Fruit fly (Drosophila melanogaster) whole organism, embryonic: ENCODE results near the gene CaMKI.

Source experiments
- Asciz ChIP-seq: fragments of 200-800 bp; sonication (Bioruptor generic); optimal IDR thresholded peaks from 2 replicates; lab custom pipeline; 2017; ENCODE audit warnings: missing biosample characterization, mild to moderate bottlenecking, missing genetic modification characterization, missing genetic modification reagents
- CG10959 ChIP-seq: fragments of 200-800 bp; sonication (Bioruptor generic); IDR thresholded peaks from 2 replicates; pipeline ENCODE4 v1.3.6; 2022; ENCODE audit warnings: missing biosample characterization, missing genetic modification characterization
- CG11723 ChIP-seq: fragments of 200-800 bp; sonication (Bioruptor generic); optimal IDR thresholded peaks from 2 replicates; lab custom pipeline; 2017; ENCODE audit warnings: missing biosample characterization, mild to moderate bottlenecking, missing genetic modification characterization
- CG12155 ChIP-seq: fragments of 200-800 bp; sonication (Bioruptor generic); optimal IDR thresholded peaks from 3 replicates; lab custom pipeline; 2016; ENCODE audit warnings: missing biosample characterization, missing genetic modification characterization
- CG12744 ChIP-seq: fragments of 200-800 bp; sonication (Bioruptor generic); optimal IDR thresholded peaks from 2 replicates; lab custom pipeline; 2016; ENCODE audit warnings: missing biosample characterization, missing genetic modification characterization
- CG13296 ChIP-seq: fragments of 200-800 bp; sonication (Bioruptor generic); optimal IDR thresholded peaks from 3 replicates; lab custom pipeline; 2018; ENCODE audit warnings: missing biosample characterization, mild to moderate bottlenecking, missing genetic modification characterization
- CG13894 ChIP-seq: fragments of 200-800 bp; sonication (Bioruptor generic); optimal IDR thresholded peaks from 3 replicates; lab custom pipeline; 2018; ENCODE audit warnings: missing biosample characterization, mild to moderate bottlenecking, missing genetic modification characterization, moderate library complexity
- CG14710 ChIP-seq: fragments of 200-800 bp; sonication (Bioruptor generic); optimal IDR thresholded peaks from 3 replicates; lab custom pipeline; 2019; ENCODE audit warnings: missing biosample characterization, mild to moderate bottlenecking, missing genetic modification characterization, moderate library complexity
- CG15073 ChIP-seq: fragments of 200-800 bp; sonication (Bioruptor generic); optimal IDR thresholded peaks from 2 replicates; lab custom pipeline; 2016; ENCODE audit warnings: missing biosample characterization, missing genetic modification characterization
- CG16779 ChIP-seq: fragments of 200-800 bp; sonication (Bioruptor generic); IDR thresholded peaks from 2 replicates; pipeline ENCODE4 v1.3.6; 2022; ENCODE audit warnings: missing biosample characterization, missing genetic modification characterization
- CG17186 ChIP-seq: fragments of 200-800 bp; sonication (Bioruptor generic); optimal IDR thresholded peaks from 3 replicates; lab custom pipeline; 2017; ENCODE audit warnings: missing biosample characterization, missing genetic modification reagents, missing genetic modification characterization
- CG18262 ChIP-seq: fragments of 200-800 bp; optimal IDR thresholded peaks from 3 replicates; lab custom pipeline; 2019; ENCODE audit warnings: missing biosample characterization, mild to moderate bottlenecking, missing genetic modification characterization, moderate library complexity
- CG3065 ChIP-seq: fragments of 200-800 bp; sonication (Bioruptor generic); optimal IDR thresholded peaks from 2 replicates; lab custom pipeline; 2016; ENCODE audit warnings: missing biosample characterization, missing genetic modification characterization
- CG4730 ChIP-seq: fragments of 200-800 bp; sonication (Bioruptor generic); IDR thresholded peaks from 2 replicates; pipeline ENCODE4 v1.3.6; 2022; ENCODE audit warnings: missing biosample characterization, missing genetic modification characterization
- CG6654 ChIP-seq: fragments of 200-800 bp; sonication (Bioruptor generic); optimal IDR thresholded peaks from 2 replicates; lab custom pipeline; 2017; ENCODE audit warnings: missing biosample characterization, mild to moderate bottlenecking, missing genetic modification characterization
- CG6854 ChIP-seq: fragments of 200-800 bp; sonication (Bioruptor generic); optimal IDR thresholded peaks from 3 replicates; lab custom pipeline; 2017; ENCODE audit warnings: missing biosample characterization, mild to moderate bottlenecking, missing genetic modification characterization
- CG7357 ChIP-seq: fragments of 200-800 bp; sonication (Bioruptor generic); IDR thresholded peaks from 3 replicates; pipeline ENCODE4 v1.3.6; 2022; ENCODE audit warnings: missing biosample characterization, missing genetic modification characterization
- CG7372 ChIP-seq: fragments of 200-800 bp; sonication (Bioruptor generic); IDR thresholded peaks from 2 replicates; pipeline ENCODE4 v1.3.6; 2022; ENCODE audit warnings: missing biosample characterization, missing genetic modification characterization
- CG8478 ChIP-seq: fragments of >200 bp; optimal IDR thresholded peaks from 2 replicates; lab custom pipeline; 2018
- CTCF ChIP-seq: fragments of 200-800 bp; sonication (Bioruptor generic); optimal IDR thresholded peaks from 2 replicates; lab custom pipeline; 2017; ENCODE audit warnings: missing biosample characterization, mild to moderate bottlenecking, missing genetic modification characterization, moderate library complexity
- CrebB ChIP-seq: fragments of 200-800 bp; sonication (Bioruptor generic); optimal IDR thresholded peaks from 3 replicates; lab custom pipeline; 2018; ENCODE audit warnings: missing biosample characterization, mild to moderate bottlenecking, missing genetic modification characterization
- D ChIP-seq, 2 experiments: fragments of 200-800 bp in 1 of 2; fragments of >200 bp in 1 of 2; sonication (Bioruptor generic) in 1 of 2; optimal IDR thresholded peaks; 2 replicates in 1 of 2; 3 replicates in 1 of 2; lab custom pipeline; 2017; ENCODE audit warnings: mild to moderate bottlenecking in 1 of 2, missing biosample characterization in 1 of 2, missing genetic modification characterization in 1 of 2, missing genetic modification reagents in 1 of 2
- Dad ChIP-seq: fragments of 200-800 bp; sonication (Bioruptor generic); optimal IDR thresholded peaks from 3 replicates; lab custom pipeline; 2016; ENCODE audit warnings: missing biosample characterization, missing genetic modification characterization
- Dfd ChIP-seq, 2 experiments: fragments of >200 bp; optimal IDR thresholded peaks; 2 replicates each; lab custom pipeline; 2017; ENCODE audit warnings: missing biosample characterization in 2 of 2, missing genetic modification characterization in 2 of 2
- Ets97D ChIP-seq: fragments of 200-800 bp; sonication (Bioruptor generic); optimal IDR thresholded peaks from 3 replicates; lab custom pipeline; 2016; ENCODE audit warnings: missing biosample characterization, missing genetic modification characterization
- Fer2 ChIP-seq: fragments of 200-800 bp; sonication (Bioruptor generic); optimal IDR thresholded peaks from 2 replicates; lab custom pipeline; 2018; ENCODE audit warnings: missing biosample characterization, mild to moderate bottlenecking, missing genetic modification characterization, moderate library complexity
- Hr3 ChIP-seq: fragments of 200-800 bp; sonication (Bioruptor generic); optimal IDR thresholded peaks from 3 replicates; lab custom pipeline; 2016; ENCODE audit warnings: missing biosample characterization, missing genetic modification characterization
- NFAT ChIP-seq: fragments of 200-800 bp; sonication (Bioruptor generic); IDR thresholded peaks from 2 replicates; pipeline ENCODE4 v1.3.6; 2022; ENCODE audit warnings: missing biosample characterization, missing genetic modification characterization
- Sry-β ChIP-seq: fragments of 200-800 bp; sonication (Bioruptor generic); optimal IDR thresholded peaks from 2 replicates; lab custom pipeline; 2018; ENCODE audit warnings: missing biosample characterization, mild to moderate bottlenecking, missing genetic modification characterization, moderate library complexity
- TFAM ChIP-seq: fragments of 200-800 bp; sonication (Bioruptor generic); optimal IDR thresholded peaks from 2 replicates; lab custom pipeline; 2017; ENCODE audit warnings: missing biosample characterization, missing genetic modification characterization, inconsistent platforms
- Xrp1 ChIP-seq: fragments of 200-800 bp; sonication (Bioruptor generic); IDR thresholded peaks from 2 replicates; pipeline ENCODE4 v1.3.6; 2022; ENCODE audit warnings: missing biosample characterization, missing genetic modification characterization
- bowl ChIP-seq: fragments of 200-800 bp; sonication (Bioruptor generic); IDR thresholded peaks from 2 replicates; pipeline ENCODE4 v1.3.6; 2022; ENCODE audit warnings: missing biosample characterization, missing genetic modification characterization
- btn ChIP-seq: fragments of 200-800 bp; sonication (Bioruptor generic); optimal IDR thresholded peaks from 2 replicates; lab custom pipeline; 2016; ENCODE audit warnings: missing biosample characterization, missing genetic modification characterization
- ci ChIP-seq: fragments of 200-800 bp; sonication (Bioruptor generic); IDR thresholded peaks from 3 replicates; pipeline ENCODE4 v1.3.6; 2022; ENCODE audit warnings: missing biosample characterization, missing genetic modification characterization
- dm ChIP-seq: fragments of 200-800 bp; sonication (Bioruptor generic); optimal IDR thresholded peaks from 3 replicates; lab custom pipeline; 2016; ENCODE audit warnings: missing biosample characterization, missing genetic modification characterization
- fd3F ChIP-seq: fragments of 200-800 bp; sonication (Bioruptor generic); optimal IDR thresholded peaks from 2 replicates; lab custom pipeline; 2018; ENCODE audit warnings: missing biosample characterization, mild to moderate bottlenecking, missing genetic modification characterization, moderate library complexity
- gcm ChIP-seq: fragments of 200-800 bp; sonication (Bioruptor generic); optimal IDR thresholded peaks from 2 replicates; lab custom pipeline; 2019; ENCODE audit warnings: missing biosample characterization, mild to moderate bottlenecking, missing genetic modification characterization, moderate library complexity
- hth ChIP-seq: fragments of >200 bp; optimal IDR thresholded peaks from 2 replicates; lab custom pipeline; 2017; ENCODE audit warnings: inconsistent platforms
- insv ChIP-seq, 2 experiments: fragments of 200-800 bp; sonication (Bioruptor generic); optimal IDR thresholded peaks; 3 replicates each; lab custom pipeline; 2016 to 2018; ENCODE audit warnings: missing biosample characterization in 2 of 2, missing genetic modification characterization in 2 of 2
- jigr1 ChIP-seq: fragments of 200-800 bp; sonication (Bioruptor generic); IDR thresholded peaks from 3 replicates; pipeline ENCODE4 v1.3.6; 2022; ENCODE audit warnings: missing biosample characterization, missing genetic modification characterization
- jing ChIP-seq: fragments of 200-800 bp; sonication (Bioruptor generic); optimal IDR thresholded peaks from 2 replicates; lab custom pipeline; 2018; ENCODE audit warnings: missing biosample characterization, mild to moderate bottlenecking, missing genetic modification characterization
- maf-S ChIP-seq: fragments of 200-800 bp; sonication (Bioruptor generic); optimal IDR thresholded peaks from 2 replicates; lab custom pipeline; 2016; ENCODE audit warnings: missing biosample characterization, missing genetic modification characterization
- mld ChIP-seq: fragments of 200-800 bp; sonication (Bioruptor generic); IDR thresholded peaks from 3 replicates; pipeline ENCODE4 v1.3.6; 2022; ENCODE audit warnings: missing biosample characterization, missing genetic modification characterization; ENCODE audit not compliant: partially characterized antibody
- phol ChIP-seq: fragments of 200-800 bp; sonication (Bioruptor generic); optimal IDR thresholded peaks from 3 replicates; lab custom pipeline; 2018; ENCODE audit warnings: missing biosample characterization, mild to moderate bottlenecking, missing genetic modification characterization, moderate library complexity
- sens-2 ChIP-seq: fragments of 200-800 bp; sonication (Bioruptor generic); IDR thresholded peaks from 2 replicates; pipeline ENCODE4 v1.3.6; 2022; ENCODE audit warnings: missing biosample characterization, missing genetic modification characterization
- tap ChIP-seq: fragments of 200-800 bp; optimal IDR thresholded peaks from 3 replicates; lab custom pipeline; 2019; ENCODE audit warnings: missing biosample characterization, mild to moderate bottlenecking, missing genetic modification characterization, moderate library complexity
- tll ChIP-seq, 2 experiments: fragments of 200-800 bp in 1 of 2; fragments of >200 bp in 1 of 2; sonication (Bioruptor generic) in 1 of 2; optimal IDR thresholded peaks; 2 replicates each; lab custom pipeline; 2017 to 2019; ENCODE audit warnings: missing biosample characterization in 2 of 2, missing genetic modification characterization in 2 of 2, mild to moderate bottlenecking in 1 of 2, moderate library complexity in 1 of 2
- tna ChIP-seq: fragments of 200-800 bp; sonication (Bioruptor generic); IDR thresholded peaks from 2 replicates; pipeline ENCODE4 v1.3.6; 2022; ENCODE audit warnings: missing biosample characterization, missing genetic modification characterization; ENCODE audit not compliant: partially characterized antibody
- z ChIP-seq: fragments of 200-800 bp; sonication (Bioruptor generic); IDR thresholded peaks from 3 replicates; pipeline ENCODE4 v1.3.6; 2022; ENCODE audit warnings: missing biosample characterization, missing genetic modification characterization
- zen ChIP-seq: fragments of 200-800 bp; sonication (Bioruptor generic); optimal IDR thresholded peaks from 3 replicates; lab custom pipeline; 2018; ENCODE audit warnings: missing biosample characterization, mild to moderate bottlenecking, missing genetic modification characterization, moderate library complexity
- zen2 ChIP-seq: fragments of 200-800 bp; sonication (Bioruptor generic); IDR thresholded peaks from 3 replicates; pipeline ENCODE4 v1.3.6; 2022; ENCODE audit warnings: missing biosample characterization, missing genetic modification characterization; ENCODE audit not compliant: partially characterized antibody

The CaMKI gene

dm6 chr4:443592-444257, 1.6 kb upstream of the CaMKI start, which contains the start of gene lgs:
TSS of gene lgs (minus strand) at chr4:443911.
- TF ChIP-seq Sry-β (GFP tag; lab: Kevin White, UChicago) (peak; percentile 33), Fer2 (tag; lab: Kevin White, UChicago) (no peak), phol (tag; lab: Kevin White, UChicago) (peak; percentile 52), zen (tag; lab: Kevin White, UChicago) (peak; percentile 62), insv (GFP tag; optimal IDR thresholded peaks at IDR 0.05; lab: Kevin White, UChicago) (no peak), maf-S (GFP tag; lab: Kevin White, UChicago) (no peak), TFAM (no peak), CG14710 (tag; lab: Kevin White, UChicago) (peak; percentile 34), CTCF (no peak), CG17186 (GFP tag; lab: Kevin White, UChicago) (no peak), CG6654 (GFP tag; lab: Kevin White, UChicago) (no peak), tll (GFP tag; optimal IDR thresholded peaks at IDR 0.05; lab: Kevin White, UChicago) (no peak), bowl (GFP tag; lab: Robert Waterston, UW) (no peak), dm (GFP tag; lab: Kevin White, UChicago) (no peak), CG4730 (GFP tag; lab: Robert Waterston, UW) (no peak), sens-2 (GFP tag; lab: Robert Waterston, UW) (no peak), CG16779 (GFP tag; lab: Robert Waterston, UW) (no peak), NFAT (no peak), jing (GFP tag; lab: Kevin White, UChicago) (no peak), CG3065 (GFP tag; lab: Kevin White, UChicago) (no peak), CG13296 (no peak), CG12744 (GFP tag; lab: Kevin White, UChicago) (no peak), tna (GFP tag; lab: Robert Waterston, UW) (no peak), ci (GFP tag; lab: Robert Waterston, UW) (no peak), Hr3 (GFP tag; lab: Kevin White, UChicago) (peak; percentile 33), CG7372 (GFP tag; lab: Robert Waterston, UW) (0 out of 2 replicates have a peak, but pooled peaks have one; percentile 10), fd3F (no peak), btn (GFP tag; lab: Kevin White, UChicago) (no peak), D (optimal IDR thresholded peaks at IDR 0.05; lab: Kevin White, UChicago) (no peak), D (GFP tag; optimal IDR thresholded peaks at IDR 0.05; lab: Kevin White, UChicago) (peak; percentile 9), jigr1 (GFP tag; lab: Robert Waterston, UW) (no peak), CrebB (tag; lab: Kevin White, UChicago) (no peak), Ets97D (GFP tag; lab: Kevin White, UChicago) (peak; percentile 26), Asciz (GFP tag; lab: Kevin White, UChicago) (no peak), gcm (no peak), CG11723 (peak; percentile 71), Dfd (GFP tag; optimal IDR thresholded peaks at IDR 0.05; lab: Kevin White, UChicago) (no peak), CG8478 (lab: Kevin White, UChicago) (no peak), CG6854 (no peak), z (GFP tag; lab: Robert Waterston, UW) (no peak), Xrp1 (GFP tag; lab: Robert Waterston, UW) (peak; percentile 49; the same call in 1 of the 2 replicates), CG13894 (tag; lab: Kevin White, UChicago) (peak; percentile 10), tap (tag; lab: Kevin White, UChicago) (no peak), Dad (GFP tag; lab: Kevin White, UChicago) (no peak), CG12155 (GFP tag; lab: Kevin White, UChicago) (no peak), CG10959 (no peak), CG15073 (GFP tag; lab: Kevin White, UChicago) (no peak), mld (GFP tag; lab: Robert Waterston, UW) (no peak), zen2 (GFP tag; lab: Robert Waterston, UW) (no peak), CG7357 (GFP tag; lab: Robert Waterston, UW) (peak; percentile 64), hth (lab: Kevin White, UChicago) (no peak), CG18262 (peak; percentile 27)
